Worm (Caenorhabditis elegans) whole organism, young adult: ENCODE measurements around the gene R193.2.
A peak's percentile ranks its signal among the peaks of the same experiment; 100 is the strongest.

Source experiments
- B0019.2 ChIP-seq: fragments of 200-800 bp; sonication (Bioruptor generic); conservative IDR thresholded peaks from 2 replicates; pipeline ENCODE4 v1.3.6; 2022; ENCODE audit warnings: missing genetic modification reagents, missing genetic modification characterization, missing compliant biosample characterization
- F33H1.4 ChIP-seq: fragments of 200-800 bp; sonication (Bioruptor generic); IDR thresholded peaks from 2 replicates; pipeline ENCODE4 v1.3.6; 2022; ENCODE audit warnings: missing genetic modification reagents, missing genetic modification characterization, missing compliant biosample characterization
- F37B4.10 ChIP-seq: fragments of 200-800 bp; sonication (Bioruptor generic); IDR thresholded peaks from 2 replicates; pipeline ENCODE4 v1.3.6; 2022; ENCODE audit warnings: missing genetic modification characterization, missing compliant biosample characterization
- F57C9.4 ChIP-seq: sonication (generic microtip); optimal IDR thresholded peaks from 2 replicates; lab custom pipeline; 2017; ENCODE audit warnings: mild to moderate bottlenecking, missing genetic modification characterization, missing compliant biosample characterization
- K11D2.4 ChIP-seq: fragments of 200-800 bp; sonication (Bioruptor generic); IDR thresholded peaks from 2 replicates; pipeline ENCODE4 v1.3.6; 2022; ENCODE audit warnings: missing genetic modification reagents, missing genetic modification characterization, missing compliant biosample characterization
- Y95B8A.8 ChIP-seq: fragments of 200-800 bp; sonication (Bioruptor generic); IDR thresholded peaks from 2 replicates; pipeline ENCODE4 v1.3.6; 2022; ENCODE audit warnings: missing genetic modification reagents, missing genetic modification characterization, missing compliant biosample characterization
- aptf-3 ChIP-seq: fragments of 200-800 bp; sonication (Bioruptor generic); IDR thresholded peaks from 2 replicates; pipeline ENCODE4 v1.3.6; 2022; ENCODE audit warnings: missing genetic modification characterization, missing compliant biosample characterization
- attf-3 ChIP-seq: fragments of 200-800 bp; sonication (Bioruptor generic); conservative IDR thresholded peaks from 2 replicates; pipeline ENCODE4 v1.3.6; 2022; ENCODE audit warnings: missing genetic modification reagents, missing genetic modification characterization, missing compliant biosample characterization
- attf-5 ChIP-seq: fragments of 200-800 bp; sonication (Bioruptor generic); optimal IDR thresholded peaks from 2 replicates; lab custom pipeline; 2018; ENCODE audit warnings: mild to moderate bottlenecking, missing genetic modification characterization, missing compliant biosample characterization
- cebp-1 ChIP-seq, 2 experiments: fragments of 200-800 bp in 1 of 2; sonication (Bioruptor generic) in 1 of 2; sonication (generic microtip) in 1 of 2; IDR thresholded peaks in 1 of 2; optimal IDR thresholded peaks in 1 of 2; 2 replicates each; pipeline versions ENCODE4 v1.3.6 to Lab custom; 2017 to 2022; ENCODE audit warnings: missing compliant biosample characterization in 2 of 2, missing genetic modification characterization in 2 of 2, mild to moderate bottlenecking in 1 of 2, missing genetic modification reagents in 1 of 2, moderate library complexity in 1 of 2
- cebp-2 ChIP-seq: fragments of 200-800 bp; sonication (Bioruptor generic); IDR thresholded peaks from 2 replicates; pipeline ENCODE4 v1.3.6; 2022; ENCODE audit warnings: missing genetic modification characterization, missing compliant biosample characterization
- ceh-100 ChIP-seq: fragments of 200-800 bp; sonication (Bioruptor generic); IDR thresholded peaks from 2 replicates; pipeline ENCODE4 v1.3.6; 2022; ENCODE audit warnings: missing genetic modification reagents, missing genetic modification characterization, missing compliant biosample characterization
- ekl-4 ChIP-seq: fragments of 200-800 bp; sonication (Bioruptor generic); IDR thresholded peaks from 2 replicates; pipeline ENCODE4 v1.3.6; 2022; ENCODE audit warnings: missing genetic modification reagents, missing genetic modification characterization, missing compliant biosample characterization
- him-1 ChIP-seq: sonication (generic microtip); optimal IDR thresholded peaks from 2 replicates; lab custom pipeline; 2016; ENCODE audit warnings: missing genotype, missing genetic modification reagents, missing genetic modification characterization, missing compliant biosample characterization
- hmg-1.2 ChIP-seq: fragments of 200-800 bp; sonication (Bioruptor generic); IDR thresholded peaks from 2 replicates; pipeline ENCODE4 v1.3.6; 2022; ENCODE audit warnings: missing genetic modification reagents, missing genetic modification characterization, missing compliant biosample characterization
- let-526 ChIP-seq: fragments of 200-800 bp; sonication (Bioruptor generic); IDR thresholded peaks from 2 replicates; pipeline ENCODE4 v1.3.6; 2022; ENCODE audit warnings: missing genetic modification reagents, missing genetic modification characterization, missing compliant biosample characterization
- lin-26 ChIP-seq: fragments of 200-800 bp; sonication (Bioruptor generic); IDR thresholded peaks from 2 replicates; pipeline ENCODE4 v1.3.6; 2022; ENCODE audit warnings: missing genetic modification reagents, missing genetic modification characterization, missing compliant biosample characterization
- lsl-1 ChIP-seq: fragments of 200-800 bp; sonication (Bioruptor generic); optimal IDR thresholded peaks from 2 replicates; lab custom pipeline; 2018; ENCODE audit warnings: mild to moderate bottlenecking, missing genetic modification characterization, moderate library complexity, missing compliant biosample characterization
- lsy-27 ChIP-seq: sonication (generic microtip); optimal IDR thresholded peaks from 2 replicates; lab custom pipeline; 2017; ENCODE audit warnings: missing genetic modification characterization, mild to moderate bottlenecking, missing compliant biosample characterization, antibody characterized with exemption, missing genotype, borderline replicate concordance; ENCODE audit not compliant: insufficient read depth
- madf-10 ChIP-seq: sonication (generic microtip); optimal IDR thresholded peaks from 2 replicates; lab custom pipeline; 2016; ENCODE audit warnings: mild to moderate bottlenecking, missing genetic modification characterization, missing compliant biosample characterization
- mcd-1 ChIP-seq: fragments of 200-800 bp; sonication (Bioruptor generic); IDR thresholded peaks from 2 replicates; pipeline ENCODE4 v1.3.6; 2022; ENCODE audit warnings: missing genetic modification reagents, missing genetic modification characterization, missing compliant biosample characterization
- nhr-120 ChIP-seq: fragments of 200-800 bp; sonication (Bioruptor generic); IDR thresholded peaks from 2 replicates; pipeline ENCODE4 v1.3.6; 2022; ENCODE audit warnings: missing genetic modification characterization, missing compliant biosample characterization
- pbrm-1 ChIP-seq: fragments of 200-800 bp; sonication (Bioruptor generic); IDR thresholded peaks from 2 replicates; pipeline ENCODE4 v1.3.6; 2022; ENCODE audit warnings: missing genetic modification reagents, missing genetic modification characterization, missing compliant biosample characterization
- rpc-1 ChIP-seq, 2 experiments: fragments of 150-350 bp in 1 of 2; sonication (generic microtip) in 1 of 2; optimal IDR thresholded peaks; 2 replicates each; lab custom pipeline; 2014 to 2018; ENCODE audit warnings: missing biosample characterization in 1 of 2, missing genetic modification characterization in 1 of 2, missing genetic modification reagents in 1 of 2, missing genotype in 1 of 2
- tbp1 ChIP-seq: fragments of 200-800 bp; sonication (Bioruptor generic); optimal IDR thresholded peaks from 2 replicates; lab custom pipeline; 2018; ENCODE audit warnings: mild to moderate bottlenecking, missing genetic modification characterization, missing compliant biosample characterization
- ztf-18 ChIP-seq: sonication (generic microtip); optimal IDR thresholded peaks from 2 replicates; lab custom pipeline; 2016; ENCODE audit warnings: missing genotype, mild to moderate bottlenecking, missing genetic modification characterization, missing compliant biosample characterization
- ztf-25 ChIP-seq: fragments of 200-800 bp; sonication (Bioruptor generic); IDR thresholded peaks from 2 replicates; pipeline ENCODE4 v1.3.6; 2022; ENCODE audit warnings: missing genetic modification reagents, missing genetic modification characterization, missing compliant biosample characterization

The R193.2 gene

ce11 chrX:1089133-1089532, 59.3 kb downstream of the R193.2 start:
- TF ChIP-seq hmg-1.2 (GFP tag; lab: Robert Waterston, UW) (peak; percentile 30), cebp-2 (GFP tag; lab: Robert Waterston, UW) (0 out of 2 replicates have a peak, but pooled peaks have one; percentile 45), ekl-4 (GFP tag; lab: Robert Waterston, UW) (0 out of 2 replicates have a peak, but pooled peaks have one; percentile 39), nhr-120 (GFP tag; lab: Robert Waterston, UW) (no peak), let-526 (no peak), ztf-25 (GFP tag; lab: Robert Waterston, UW) (0 out of 2 replicates have a peak, but pooled peaks have one; percentile 26), pbrm-1 (GFP tag; lab: Robert Waterston, UW) (peak; percentile 49; the same call in 1 of the 2 replicates), lin-26 (GFP tag; lab: Robert Waterston, UW) (peak; percentile 57; the same call in 1 of the 2 replicates), ceh-100 (GFP tag; lab: Robert Waterston, UW) (0 out of 2 replicates have a peak, but pooled peaks have one; percentile 20), rpc-1 (optimal IDR thresholded peaks at IDR 0.05; lab: Kevin White, UChicago) (peak; percentile 30), rpc-1 (tag; optimal IDR thresholded peaks at IDR 0.05; lab: Kevin White, UChicago) (peak; percentile 65), lsl-1 (GFP tag; lab: Kevin White, UChicago) (no peak), Y95B8A.8 (GFP tag; lab: Robert Waterston, UW) (0 out of 2 replicates have a peak, but pooled peaks have one; percentile 33), B0019.2 (GFP tag; lab: Robert Waterston, UW) (peak; percentile 20; the same call in 1 of the 2 replicates), F37B4.10 (GFP tag; lab: Robert Waterston, UW) (no peak), tbp1 (GFP tag; lab: Kevin White, UChicago) (peak; percentile 74)

ce11 chrX:1088048-1088447, 60.3 kb downstream of the R193.2 start, which contains the start of gene rei-2:
TSS of gene rei-2 (minus strand) at chrX:1088148.
- TF ChIP-seq Y95B8A.8 (GFP tag; lab: Robert Waterston, UW) (no peak), attf-5 (GFP tag; lab: Kevin White, UChicago) (no peak), lsy-27 (tag; lab: Kevin White, UChicago) (no peak), cebp-1 (GFP tag; IDR thresholded peaks at IDR 0.05; lab: Robert Waterston, UW) (no peak), cebp-1 (tag; optimal IDR thresholded peaks at IDR 0.05; lab: Kevin White, UChicago) (no peak), aptf-3 (GFP tag; lab: Robert Waterston, UW) (no peak)

- TF ChIP-seq him-1 (tag; lab: Kevin White, UChicago) (no peak), ztf-18 (tag; lab: Kevin White, UChicago) (no peak), K11D2.4 (GFP tag; lab: Robert Waterston, UW) (no peak), madf-10 (tag; lab: Kevin White, UChicago) (no peak), attf-3 (no peak), F33H1.4 (GFP tag; lab: Robert Waterston, UW) (no peak), cebp-1 (GFP tag; IDR thresholded peaks at IDR 0.05; lab: Robert Waterston, UW) (no peak), cebp-1 (tag; optimal IDR thresholded peaks at IDR 0.05; lab: Kevin White, UChicago) (peak; percentile 89)
Observed at ce11 chrX:1086406-1086897, 61.9 kb downstream of the R193.2 start.

- no peak for TF ChIP-seq F57C9.4 (tag; lab: Kevin White, UChicago)
- TF ChIP-seq madf-10 (tag; lab: Kevin White, UChicago): no peak
- no peak for TF ChIP-seq mcd-1 (GFP tag; lab: Robert Waterston, UW)
Observed at ce11 chrX:1085000-1085399, 63.4 kb downstream of the R193.2 start.
